Fruit fly (Drosophila melanogaster): ENCODE measurements around the gene Qtzl.

Gene Qtzl

dm6 chr2L:12044613-12045350 lies 49.2 kb downstream of the Qtzl start, which contains the start of gene CG6785 (continued):
- peak; percentile 25 for TF ChIP-seq BEAF-32 (GFP tag; optimal IDR thresholded peaks at IDR 0.05)
- TF ChIP-seq CG6654 (GFP tag; optimal IDR thresholded peaks at IDR 0.05): no peak
- TF ChIP-seq trh (GFP tag; optimal IDR thresholded peaks at IDR 0.05): peak; percentile 86
- TF ChIP-seq maf-S (GFP tag; optimal IDR thresholded peaks at IDR 0.05): peak; percentile 66
- TF ChIP-seq CG17912 (GFP tag; optimal IDR thresholded peaks at IDR 0.05): peak; percentile 96
- peak; percentile 83 for TF ChIP-seq CG17385 (GFP tag; optimal IDR thresholded peaks at IDR 0.05)
- TF ChIP-seq Atf-2 (GFP tag; optimal IDR thresholded peaks at IDR 0.05): peak; percentile 86
- peak; percentile 77 to 88 for TF ChIP-seq chif (GFP tag; optimal IDR thresholded peaks at IDR 0.05)
- TF ChIP-seq Hmx (GFP tag; optimal IDR thresholded peaks at IDR 0.05): no peak
- peak; percentile 53 for TF ChIP-seq Fer2 (tag; optimal IDR thresholded peaks at IDR 0.05)
- TF ChIP-seq ci (GFP tag; IDR thresholded peaks at IDR 0.05): peak; percentile 93
- peak; percentile 27 for TF ChIP-seq jing (GFP tag; optimal IDR thresholded peaks at IDR 0.05)
- TF ChIP-seq NK7.1 (GFP tag; optimal IDR thresholded peaks at IDR 0.05): peak; percentile 84
- peak; percentile 77 for TF ChIP-seq vvl (GFP tag; IDR thresholded peaks at IDR 0.05)
- TF ChIP-seq sr (GFP tag; IDR thresholded peaks at IDR 0.05): peak; percentile 51; the same call in 1 of the 3 replicates
- peak; percentile 71 for TF ChIP-seq CG11695 (GFP tag; IDR thresholded peaks at IDR 0.05)
- TF ChIP-seq Fer3 (tag; optimal IDR thresholded peaks at IDR 0.05): peak; percentile 76
- peak; percentile 74 for TF ChIP-seq scrt (GFP tag; optimal IDR thresholded peaks at IDR 0.05)
- no peak for TF ChIP-seq Opbp (GFP tag; IDR thresholded peaks at IDR 0.05; ENCODE audit: partially characterized antibody)
- no peak for TF ChIP-seq croc (GFP tag; conservative IDR thresholded peaks at IDR 0.05)
- TF ChIP-seq aop (GFP tag; IDR thresholded peaks at IDR 0.05): no peak
- peak; percentile 81; the same call in 2 of the 4 replicates for TF ChIP-seq chinmo (GFP tag; IDR thresholded peaks at IDR 0.05; ENCODE audit: partially characterized antibody)
- TF ChIP-seq Bdp1 (GFP tag; optimal IDR thresholded peaks at IDR 0.05): peak; percentile 68
- TF ChIP-seq stwl (tag; optimal IDR thresholded peaks at IDR 0.05): no peak
- TF ChIP-seq CG15601 (tag; optimal IDR thresholded peaks at IDR 0.05): peak; percentile 92
- TF ChIP-seq CG17186 (GFP tag; optimal IDR thresholded peaks at IDR 0.05): peak; percentile 66
- TF ChIP-seq CG13894 (tag; optimal IDR thresholded peaks at IDR 0.05): peak; percentile 72
- TF ChIP-seq CG8388 (GFP tag; optimal IDR thresholded peaks at IDR 0.05): peak; percentile 72
- TF ChIP-seq fu2 (GFP tag; optimal IDR thresholded peaks at IDR 0.05): no peak
- peak; percentile 62 for TF ChIP-seq Antp (GFP tag; optimal IDR thresholded peaks at IDR 0.05)
- TF ChIP-seq slp2 (GFP tag; optimal IDR thresholded peaks at IDR 0.05): peak; percentile 74
- peak; percentile 70 for TF ChIP-seq CG10462 (GFP tag; optimal IDR thresholded peaks at IDR 0.05)
- peak; percentile 74 for TF ChIP-seq pnt (GFP tag; optimal IDR thresholded peaks at IDR 0.05)
- TF ChIP-seq lov (optimal IDR thresholded peaks at IDR 0.05): no peak
- TF ChIP-seq lov (GFP tag; IDR thresholded peaks at IDR 0.05): no peak
- peak; percentile 91 for TF ChIP-seq CG7556 (GFP tag; optimal IDR thresholded peaks at IDR 0.05)
- peak; percentile 56 for TF ChIP-seq fd96Cb (tag; optimal IDR thresholded peaks at IDR 0.05)
- TF ChIP-seq CG16863 (GFP tag; optimal IDR thresholded peaks at IDR 0.05): peak; percentile 77
- TF ChIP-seq CG8924 (tag; optimal IDR thresholded peaks at IDR 0.05): peak; percentile 85
- TF ChIP-seq CG17328 (GFP tag; IDR thresholded peaks at IDR 0.05): peak; percentile 59
- peak; percentile 62 for TF ChIP-seq CG6683 (GFP tag; optimal IDR thresholded peaks at IDR 0.05)
- TF ChIP-seq Dip2 (GFP tag; IDR thresholded peaks at IDR 0.05): no peak
- peak; percentile 37 for TF ChIP-seq trem (tag; optimal IDR thresholded peaks at IDR 0.05)
- no peak for TF ChIP-seq TFAM (GFP tag; optimal IDR thresholded peaks at IDR 0.05)
- TF ChIP-seq lbe (GFP tag; optimal IDR thresholded peaks at IDR 0.05): peak; percentile 85
- peak; percentile 18 for TF ChIP-seq Dp (GFP tag; optimal IDR thresholded peaks at IDR 0.05)
- TF ChIP-seq CG11723 (GFP tag; optimal IDR thresholded peaks at IDR 0.05): peak; percentile 83
- peak; percentile 55 for TF ChIP-seq dm (GFP tag; optimal IDR thresholded peaks at IDR 0.05)
- TF ChIP-seq Poxn (GFP tag; IDR thresholded peaks at IDR 0.05): no peak
- TF ChIP-seq danr (GFP tag; IDR thresholded peaks at IDR 0.05): no peak

Data from whole organism, embryonic.